Worm (Caenorhabditis elegans) whole organism, L2 larva: ENCODE measurements around the gene K10B4.1.

Source experiments
- C34F6.9 ChIP-seq: fragments of 150-350 bp; optimal IDR thresholded peaks from 2 replicates; lab custom pipeline; 2014; ENCODE audit warnings: missing biosample characterization, missing genetic modification characterization
- F13H6.1 ChIP-seq: sonication (generic microtip); optimal IDR thresholded peaks from 2 replicates; lab custom pipeline; 2016; ENCODE audit warnings: missing genetic modification characterization, missing compliant biosample characterization
- R02D3.7 ChIP-seq: fragments of 150-350 bp; optimal IDR thresholded peaks from 2 replicates; lab custom pipeline; 2014; ENCODE audit warnings: missing biosample characterization, missing genetic modification characterization
- Y55F3AM.14 ChIP-seq: fragments of 200-800 bp; sonication (Bioruptor generic); optimal IDR thresholded peaks from 2 replicates; lab custom pipeline; 2018; ENCODE audit warnings: mild to moderate bottlenecking, missing genetic modification characterization, missing compliant biosample characterization
- alr-1 ChIP-seq: fragments of 150-350 bp; optimal IDR thresholded peaks from 2 replicates; lab custom pipeline; 2014; ENCODE audit warnings: missing biosample characterization, missing genetic modification characterization
- aly-2 ChIP-seq: fragments of 150-350 bp; optimal IDR thresholded peaks from 2 replicates; lab custom pipeline; 2014; ENCODE audit warnings: missing biosample characterization, missing genetic modification characterization
- ama-1 ChIP-seq: fragments of 150-350 bp; optimal IDR thresholded peaks from 2 replicates; lab custom pipeline; 2018; ENCODE audit warnings: inconsistent platforms
- blmp-1 ChIP-seq: sonication (generic microtip); optimal IDR thresholded peaks from 2 replicates; lab custom pipeline; 2017; ENCODE audit warnings: missing genetic modification characterization, mild to moderate bottlenecking, missing compliant biosample characterization, antibody characterized with exemption, moderate library complexity; ENCODE audit not compliant: insufficient read depth
- ceh-16 ChIP-seq: fragments of 150-350 bp; optimal IDR thresholded peaks from 2 replicates; lab custom pipeline; 2014; ENCODE audit warnings: missing biosample characterization, missing genetic modification characterization
- ceh-82 ChIP-seq: fragments of 150-350 bp; optimal IDR thresholded peaks from 2 replicates; lab custom pipeline; 2014; ENCODE audit warnings: missing biosample characterization, missing genetic modification characterization
- dmd-4 ChIP-seq: sonication (generic microtip); optimal IDR thresholded peaks from 2 replicates; lab custom pipeline; 2017; ENCODE audit warnings: missing biosample characterization, missing genetic modification characterization
- fos-1 ChIP-seq: fragments of 150-350 bp; optimal IDR thresholded peaks from 2 replicates; lab custom pipeline; 2014; ENCODE audit warnings: missing biosample characterization, missing genetic modification characterization
- gmeb-1 ChIP-seq: fragments of 150-350 bp; optimal IDR thresholded peaks from 2 replicates; lab custom pipeline; 2014; ENCODE audit warnings: missing biosample characterization, missing genetic modification characterization
- lin-11 ChIP-seq: fragments of 150-350 bp; sonication (generic microtip); optimal IDR thresholded peaks from 2 replicates; lab custom pipeline; 2014; ENCODE audit warnings: missing biosample characterization, missing genetic modification characterization, inconsistent platforms, mixed read lengths
- lin-13 ChIP-seq: fragments of 150-350 bp; optimal IDR thresholded peaks from 2 replicates; lab custom pipeline; 2014; ENCODE audit warnings: missing biosample characterization, missing genetic modification reagents, missing genetic modification characterization
- lin-39 ChIP-seq: fragments of 150-350 bp; optimal IDR thresholded peaks from 2 replicates; lab custom pipeline; 2014; ENCODE audit warnings: missing biosample characterization, missing genetic modification reagents, missing genetic modification characterization
- lsy-2 ChIP-seq, 2 experiments: fragments of 150-350 bp in 1 of 2; sonication (generic microtip) in 1 of 2; optimal IDR thresholded peaks; 2 replicates each; lab custom pipeline; 2014 to 2017; ENCODE audit warnings: missing biosample characterization in 2 of 2, missing genetic modification characterization in 2 of 2
- mab-5 ChIP-seq: fragments of 150-350 bp; optimal IDR thresholded peaks from 2 replicates; lab custom pipeline; 2014; ENCODE audit warnings: missing biosample characterization, missing genetic modification characterization
- mbf-1 ChIP-seq: sonication (generic microtip); optimal IDR thresholded peaks from 2 replicates; lab custom pipeline; 2017; ENCODE audit warnings: missing biosample characterization, missing genetic modification characterization
- mdl-1 ChIP-seq, 2 experiments: fragments of 150-350 bp in 1 of 2; sonication (generic microtip) in 1 of 2; optimal IDR thresholded peaks; 2 replicates each; lab custom pipeline; 2017; ENCODE audit warnings: missing biosample characterization in 2 of 2, missing genetic modification characterization in 2 of 2
- nhr-10 ChIP-seq: sonication (generic microtip); optimal IDR thresholded peaks from 2 replicates; lab custom pipeline; 2017; ENCODE audit warnings: missing biosample characterization, missing genetic modification characterization
- nhr-11 ChIP-seq: fragments of 150-350 bp; optimal IDR thresholded peaks from 2 replicates; lab custom pipeline; 2014; ENCODE audit warnings: missing biosample characterization, missing genetic modification characterization
- nhr-12 ChIP-seq: fragments of 150-350 bp; optimal IDR thresholded peaks from 2 replicates; lab custom pipeline; 2014; ENCODE audit warnings: missing biosample characterization, missing genetic modification characterization
- nhr-129 ChIP-seq: fragments of 150-350 bp; optimal IDR thresholded peaks from 2 replicates; lab custom pipeline; 2014; ENCODE audit warnings: missing biosample characterization, missing genetic modification characterization
- nhr-21 ChIP-seq: fragments of 150-350 bp; optimal IDR thresholded peaks from 2 replicates; lab custom pipeline; 2014; ENCODE audit warnings: missing biosample characterization, missing genetic modification characterization
- nhr-23 ChIP-seq: fragments of 150-350 bp; optimal IDR thresholded peaks from 2 replicates; lab custom pipeline; 2014; ENCODE audit warnings: missing biosample characterization, missing genetic modification reagents, missing genetic modification characterization
- nhr-237 ChIP-seq: fragments of 150-350 bp; optimal IDR thresholded peaks from 2 replicates; lab custom pipeline; 2014; ENCODE audit warnings: missing biosample characterization, missing genetic modification characterization
- nhr-25 ChIP-seq: fragments of 150-350 bp; sonication (generic microtip); optimal IDR thresholded peaks from 3 replicates; lab custom pipeline; 2014; ENCODE audit warnings: missing biosample characterization, missing genetic modification characterization
- nhr-77 ChIP-seq: fragments of 150-350 bp; optimal IDR thresholded peaks from 2 replicates; lab custom pipeline; 2014; ENCODE audit warnings: missing biosample characterization, missing genetic modification characterization
- sem-4 ChIP-seq: fragments of 150-350 bp; optimal IDR thresholded peaks from 2 replicates; lab custom pipeline; 2014; ENCODE audit warnings: missing biosample characterization, missing genetic modification reagents, missing genetic modification characterization
- skn-1 ChIP-seq: sonication (generic microtip); optimal IDR thresholded peaks from 2 replicates; lab custom pipeline; 2017; ENCODE audit warnings: missing biosample characterization, missing genetic modification characterization
- sma-3 ChIP-seq: sonication (generic microtip); optimal IDR thresholded peaks from 2 replicates; lab custom pipeline; 2016; ENCODE audit warnings: missing genetic modification reagents, missing genetic modification characterization, missing compliant biosample characterization
- sma-9 ChIP-seq, 2 experiments: fragments of 150-350 bp in 1 of 2; sonication (generic microtip) in 1 of 2; optimal IDR thresholded peaks; 2 replicates each; lab custom pipeline; 2014 to 2016; ENCODE audit warnings: missing genetic modification characterization in 2 of 2, mild to moderate bottlenecking in 1 of 2, missing biosample characterization in 1 of 2, missing compliant biosample characterization in 1 of 2, missing genetic modification reagents in 1 of 2, moderate library complexity in 1 of 2
- snpc-4 ChIP-seq: fragments of 150-350 bp; optimal IDR thresholded peaks from 2 replicates; lab custom pipeline; 2014; ENCODE audit warnings: missing biosample characterization, missing genetic modification characterization
- unc-39 ChIP-seq: fragments of 150-350 bp; optimal IDR thresholded peaks from 2 replicates; lab custom pipeline; 2014; ENCODE audit warnings: missing biosample characterization, missing genetic modification characterization
- unc-55 ChIP-seq: fragments of 150-350 bp; sonication (generic microtip); optimal IDR thresholded peaks from 3 replicates; lab custom pipeline; 2014; ENCODE audit warnings: missing biosample characterization, missing genetic modification reagents, missing genetic modification characterization
- unc-62 ChIP-seq: fragments of 150-350 bp; optimal IDR thresholded peaks from 2 replicates; lab custom pipeline; 2014; ENCODE audit warnings: missing biosample characterization, missing genetic modification reagents, missing genetic modification characterization
- zag-1 ChIP-seq: fragments of 150-350 bp; optimal IDR thresholded peaks from 2 replicates; lab custom pipeline; 2014; ENCODE audit warnings: missing biosample characterization, missing genetic modification characterization
- ztf-1 ChIP-seq: fragments of 200-800 bp; sonication (Bioruptor generic); conservative IDR thresholded peaks from 2 replicates; pipeline ENCODE4 v1.3.6; 2022; ENCODE audit warnings: missing genetic modification characterization, missing compliant biosample characterization
- ztf-11 ChIP-seq: sonication (generic microtip); optimal IDR thresholded peaks from 2 replicates; lab custom pipeline; 2017; ENCODE audit warnings: missing biosample characterization, missing genetic modification characterization
- ztf-4 ChIP-seq: fragments of 150-350 bp; optimal IDR thresholded peaks from 2 replicates; lab custom pipeline; 2014; ENCODE audit warnings: missing biosample characterization, missing genetic modification characterization

Gene K10B4.1

DNA sequence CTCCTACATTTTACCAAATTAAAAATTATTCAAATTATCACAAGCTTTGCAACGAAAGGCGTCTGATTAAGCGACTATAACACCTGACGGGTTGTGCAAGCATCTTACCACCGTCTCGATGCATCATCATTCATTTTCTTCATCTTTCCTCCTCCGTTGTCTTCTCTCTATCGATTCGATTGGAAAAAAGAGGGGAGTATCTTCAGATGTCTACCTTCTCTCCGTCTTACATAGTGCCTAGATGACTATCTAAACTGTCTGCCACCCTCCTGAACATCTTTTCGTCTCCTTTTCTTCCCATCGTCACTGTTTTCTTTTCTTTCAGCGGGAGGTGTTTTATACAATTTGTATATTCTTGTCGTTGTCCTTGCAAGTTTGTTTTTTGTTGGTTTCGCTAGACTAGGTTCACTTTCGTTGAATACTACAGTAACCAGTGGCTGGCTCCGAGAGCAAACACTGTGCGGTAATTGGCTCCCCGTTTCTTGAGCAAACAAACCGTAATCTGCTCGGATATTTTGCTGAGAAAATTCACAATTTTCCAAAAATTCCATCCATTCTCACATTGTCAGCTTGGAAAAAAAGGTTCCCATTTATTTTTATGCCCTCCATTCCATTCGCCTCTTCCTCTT, 24.1 kb downstream of the K10B4.1 start (continued):
- TF ChIP-seq blmp-1 (peak; percentile 35), unc-39 (tag; lab: Kevin White, UChicago) (no peak), fos-1 (tag; lab: Kevin White, UChicago) (peak; percentile 61), sma-3 (peak; percentile 5), aly-2 (tag; lab: Kevin White, UChicago) (no peak), ztf-4 (no peak), F13H6.1 (tag; lab: Kevin White, UChicago) (peak; percentile 17), lin-39 (no peak), nhr-11 (tag; lab: Kevin White, UChicago) (no peak), nhr-25 (tag; lab: Kevin White, UChicago) (peak; percentile 37), C34F6.9 (peak; percentile 45), zag-1 (tag; lab: Kevin White, UChicago) (no peak), gmeb-1 (peak; percentile 13), mab-5 (tag; lab: Kevin White, UChicago) (no peak), alr-1 (tag; lab: Kevin White, UChicago) (no peak), ztf-1 (GFP tag; lab: Robert Waterston, UW) (no peak), lin-11 (tag; lab: Kevin White, UChicago) (no peak), mdl-1 (tag; optimal IDR thresholded peaks at IDR 0.05; lab: Kevin White, UChicago) (no peak), mbf-1 (tag; lab: Kevin White, UChicago) (no peak), unc-62 (GFP tag; lab: Kevin White, UChicago) (no peak)

DNA sequence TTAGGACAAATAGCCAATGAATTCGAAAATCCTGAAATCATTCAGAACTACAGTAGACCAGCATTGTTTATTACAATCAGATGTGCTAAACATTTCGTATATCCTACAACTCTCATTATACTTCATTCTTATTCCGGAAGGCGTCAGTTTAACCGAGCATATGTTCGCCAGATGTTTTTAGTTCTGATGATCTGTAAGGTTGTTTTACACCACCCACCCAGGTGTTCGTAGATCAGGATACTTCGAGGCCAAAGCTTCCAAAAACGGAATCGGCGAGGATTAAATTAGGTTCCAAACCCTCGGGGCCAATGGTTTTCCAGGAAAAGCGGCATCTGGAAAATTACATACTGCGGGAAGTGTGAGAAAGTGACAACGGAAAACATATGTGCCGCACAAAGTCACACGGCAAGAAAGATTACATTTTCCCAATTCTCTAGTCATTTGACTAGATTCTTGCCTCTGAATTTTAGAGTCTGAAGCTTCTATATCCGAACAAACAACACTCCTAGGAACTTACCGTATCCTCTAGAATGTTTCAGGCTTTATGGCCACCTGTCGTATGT, 25.4 kb downstream of the K10B4.1 start:
- TF ChIP-seq sma-9 (GFP tag; optimal IDR thresholded peaks at IDR 0.05; lab: Kevin White, UChicago) = peak; percentile 29
- TF ChIP-seq sma-9 (tag; optimal IDR thresholded peaks at IDR 0.05; lab: Kevin White, UChicago) = no peak
- no peak for TF ChIP-seq nhr-23
- no peak for TF ChIP-seq sma-3
- no peak for TF ChIP-seq C34F6.9
- no peak for TF ChIP-seq mab-5 (tag; lab: Kevin White, UChicago)
- no peak for TF ChIP-seq nhr-11 (tag; lab: Kevin White, UChicago)
- TF ChIP-seq ztf-1 (GFP tag; lab: Robert Waterston, UW) = no peak
- no peak for TF ChIP-seq nhr-237
- no peak for TF ChIP-seq alr-1 (tag; lab: Kevin White, UChicago)
- no peak for TF ChIP-seq skn-1 (tag; lab: Kevin White, UChicago)
- TF ChIP-seq Y55F3AM.14 = no peak
- no peak for TF ChIP-seq nhr-25 (tag; lab: Kevin White, UChicago)
- TF ChIP-seq aly-2 (tag; lab: Kevin White, UChicago) = no peak
- TF ChIP-seq ztf-11 (tag; lab: Kevin White, UChicago) = no peak
- no peak for TF ChIP-seq mbf-1 (tag; lab: Kevin White, UChicago)
- peak in 1 of 2 experiments; percentile 26 for TF ChIP-seq lsy-2 (tag; optimal IDR thresholded peaks at IDR 0.05; lab: Kevin White, UChicago)
- no peak for TF ChIP-seq dmd-4 (tag; lab: Kevin White, UChicago)
- TF ChIP-seq nhr-129 (tag; lab: Kevin White, UChicago) = no peak
- TF ChIP-seq ceh-82 (tag; lab: Kevin White, UChicago) = no peak
- TF ChIP-seq ztf-4 = no peak
- TF ChIP-seq lin-13 (GFP tag; lab: Kevin White, UChicago) = no peak
- TF ChIP-seq lin-11 (tag; lab: Kevin White, UChicago) = peak; percentile 14
- no peak for TF ChIP-seq R02D3.7 (tag; lab: Kevin White, UChicago)
- no peak for TF ChIP-seq nhr-77

DNA sequence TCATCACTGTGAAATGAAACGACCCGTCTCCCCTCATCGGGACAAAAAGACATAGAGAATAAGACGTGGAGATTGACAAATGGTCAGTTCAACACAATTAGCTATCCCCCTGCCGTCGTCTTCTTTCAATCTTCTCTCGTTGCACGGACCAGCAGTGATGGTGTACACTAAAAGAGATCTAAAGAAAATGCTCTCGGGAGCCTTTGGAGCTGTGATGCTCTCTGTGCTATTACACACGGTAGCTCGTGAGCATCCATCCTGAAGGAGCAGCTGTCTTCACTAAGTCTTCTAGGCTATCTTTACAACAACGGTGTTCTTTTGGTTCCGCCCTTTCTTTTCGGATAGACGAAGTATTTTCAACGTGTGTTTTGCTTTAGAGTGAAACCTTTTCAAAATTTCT, 26.0 kb downstream of the K10B4.1 start:
- TF ChIP-seq F13H6.1 (tag; lab: Kevin White, UChicago) (peak; percentile 78), snpc-4 (no peak), sma-9 (GFP tag; optimal IDR thresholded peaks at IDR 0.05; lab: Kevin White, UChicago) (peak; percentile 46), sma-9 (tag; optimal IDR thresholded peaks at IDR 0.05; lab: Kevin White, UChicago) (no peak), nhr-129 (tag; lab: Kevin White, UChicago) (peak; percentile 64), lsy-2 (tag; optimal IDR thresholded peaks at IDR 0.05; lab: Kevin White, UChicago) (peak in 1 of 2 experiments; percentile 36), sma-3 (no peak)

DNA sequence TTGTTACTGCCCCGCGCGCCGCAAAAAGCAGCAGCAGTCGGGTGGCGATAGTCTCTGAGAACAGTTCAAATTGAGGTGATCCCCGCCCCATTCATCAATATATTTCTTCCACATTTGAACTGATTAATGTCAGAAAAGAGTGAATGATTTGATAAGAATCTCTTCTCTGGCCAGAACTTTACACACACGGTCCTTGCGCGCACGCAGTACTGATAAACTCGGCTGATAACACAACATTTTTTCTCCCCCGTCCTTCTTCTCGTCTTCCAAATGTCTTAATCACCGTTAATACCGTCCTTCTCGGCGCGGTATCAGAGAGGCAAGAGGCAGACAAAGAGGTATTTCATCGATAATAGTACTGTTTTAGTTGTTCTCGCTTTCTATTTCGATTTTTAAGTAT, 26.9 kb downstream of the K10B4.1 start, which contains the start of gene etr-1:
etr-1 (plus strand) TSS at position 193 of the 400 bp plus-strand sequence.
- TF ChIP-seq sma-9 (GFP tag; optimal IDR thresholded peaks at IDR 0.05; lab: Kevin White, UChicago) (peak; percentile 67), sma-9 (tag; optimal IDR thresholded peaks at IDR 0.05; lab: Kevin White, UChicago) (no peak), lin-11 (tag; lab: Kevin White, UChicago) (no peak), unc-55 (GFP tag; lab: Kevin White, UChicago) (no peak), nhr-21 (peak; percentile 56), ama-1 (lab: Kevin White, UChicago) (no peak), blmp-1 (peak; percentile 70), snpc-4 (no peak), ceh-82 (tag; lab: Kevin White, UChicago) (no peak), nhr-12 (no peak), sem-4 (tag; lab: Kevin White, UChicago) (no peak), nhr-129 (tag; lab: Kevin White, UChicago) (no peak), F13H6.1 (tag; lab: Kevin White, UChicago) (peak; percentile 47), nhr-11 (tag; lab: Kevin White, UChicago) (no peak), ztf-11 (tag; lab: Kevin White, UChicago) (no peak), fos-1 (tag; lab: Kevin White, UChicago) (peak; percentile 99), nhr-25 (tag; lab: Kevin White, UChicago) (no peak), gmeb-1 (peak; percentile 16), nhr-10 (tag; lab: Kevin White, UChicago) (no peak), unc-62 (GFP tag; lab: Kevin White, UChicago) (no peak), lsy-2 (tag; optimal IDR thresholded peaks at IDR 0.05; lab: Kevin White, UChicago) (peak in 1 of 2 experiments; percentile 10), mab-5 (tag; lab: Kevin White, UChicago) (no peak), nhr-77 (no peak), mbf-1 (tag; lab: Kevin White, UChicago) (no peak), ceh-16 (no peak), lin-13 (GFP tag; lab: Kevin White, UChicago) (no peak), sma-3 (peak; percentile 49)
